Fruit fly (Drosophila melanogaster) whole organism, prepupa: ENCODE results near the gene Ir92a.

Experiments
- Blimp-1 ChIP-seq: fragments of 200-800 bp; sonication (Bioruptor generic); optimal IDR thresholded peaks from 3 replicates; lab custom pipeline; 2017; ENCODE audit warnings: missing biosample characterization, missing genetic modification characterization, mild to moderate bottlenecking, moderate library complexity, missing genetic modification reagents
- CG11294 ChIP-seq: fragments of 200-800 bp; sonication (Bioruptor generic); IDR thresholded peaks from 2 replicates; pipeline ENCODE4 v1.3.6; 2022; ENCODE audit warnings: missing biosample characterization, missing genetic modification characterization
- CG11902 ChIP-seq: fragments of 200-800 bp; sonication (Bioruptor generic); optimal IDR thresholded peaks from 3 replicates; lab custom pipeline; 2016; ENCODE audit warnings: missing biosample characterization, missing genetic modification characterization
- CG1621 ChIP-seq: fragments of 200-800 bp; sonication (Bioruptor generic); optimal IDR thresholded peaks from 3 replicates; lab custom pipeline; 2018; ENCODE audit warnings: missing biosample characterization, mild to moderate bottlenecking, missing genetic modification characterization
- CG16779 ChIP-seq: fragments of 200-800 bp; sonication (Bioruptor generic); optimal IDR thresholded peaks from 3 replicates; lab custom pipeline; 2017; ENCODE audit warnings: missing biosample characterization, mild to moderate bottlenecking, missing genetic modification characterization
- CG32006 ChIP-seq: fragments of 200-800 bp; sonication (Bioruptor generic); optimal IDR thresholded peaks from 3 replicates; lab custom pipeline; 2017; ENCODE audit warnings: missing biosample characterization, mild to moderate bottlenecking, missing genetic modification characterization
- Eip93F ChIP-seq: fragments of 200-800 bp; sonication (Bioruptor generic); optimal IDR thresholded peaks from 2 replicates; lab custom pipeline; 2016; ENCODE audit warnings: missing biosample characterization, mild to moderate bottlenecking, missing genetic modification characterization
- Ets21C ChIP-seq: fragments of 200-800 bp; sonication (Bioruptor generic); optimal IDR thresholded peaks from 3 replicates; lab custom pipeline; 2016; ENCODE audit warnings: missing biosample characterization, missing genetic modification characterization
- Met ChIP-seq: fragments of 200-800 bp; sonication (Bioruptor generic); optimal IDR thresholded peaks from 3 replicates; lab custom pipeline; 2016; ENCODE audit warnings: missing biosample characterization, missing genetic modification characterization
- OdsH ChIP-seq: fragments of 200-800 bp; sonication (Bioruptor generic); optimal IDR thresholded peaks from 3 replicates; lab custom pipeline; 2016; ENCODE audit warnings: missing biosample characterization, missing genetic modification characterization
- eg ChIP-seq: fragments of 200-800 bp; sonication (Bioruptor generic); IDR thresholded peaks from 3 replicates; pipeline ENCODE4 v1.3.6; 2022; ENCODE audit warnings: missing biosample characterization, missing genetic modification characterization
- pdm3 ChIP-seq: fragments of 200-800 bp; sonication (Bioruptor generic); optimal IDR thresholded peaks from 3 replicates; lab custom pipeline; 2016; ENCODE audit warnings: missing biosample characterization, missing genetic modification characterization
- vri ChIP-seq: fragments of 200-800 bp; sonication (Bioruptor generic); optimal IDR thresholded peaks from 3 replicates; lab custom pipeline; 2016; ENCODE audit warnings: missing biosample characterization, mild to moderate bottlenecking, missing genetic modification characterization

DNA sequence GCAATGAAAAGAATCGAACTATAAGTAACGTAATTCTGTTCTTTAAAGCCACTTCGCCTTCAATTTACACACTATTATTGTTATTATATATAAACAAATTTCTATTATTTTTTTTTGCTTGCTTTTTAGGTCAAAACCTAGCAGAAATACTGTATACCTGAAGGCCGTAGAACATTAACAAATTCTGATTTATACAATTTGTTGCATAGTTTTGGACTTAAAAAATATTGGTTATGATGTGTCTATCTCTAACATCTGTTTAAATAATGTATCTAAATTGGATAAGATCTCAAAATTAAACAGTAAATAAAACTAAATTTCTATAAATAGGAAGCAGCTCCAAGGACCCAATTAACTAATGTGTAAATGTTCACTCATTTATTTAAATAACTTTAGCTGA, 32.9 kb upstream of the Ir92a start:
- TF ChIP-seq eg (GFP tag; lab: Robert Waterston, UW) (no peak), OdsH (GFP tag; lab: Kevin White, UChicago) (no peak), CG1621 (tag; lab: Kevin White, UChicago) (no peak), vri (GFP tag; lab: Kevin White, UChicago) (no peak), Eip93F (GFP tag; lab: Kevin White, UChicago) (no peak), CG16779 (tag; lab: Kevin White, UChicago) (no peak), CG32006 (GFP tag; lab: Kevin White, UChicago) (no peak), CG11902 (no peak), CG11294 (no peak), pdm3 (GFP tag; lab: Kevin White, UChicago) (no peak), Blimp-1 (GFP tag; lab: Kevin White, UChicago) (no peak), Ets21C (GFP tag; lab: Kevin White, UChicago) (no peak), Met (GFP tag; lab: Kevin White, UChicago) (no peak)
